Fruit fly (Drosophila melanogaster) Kc167 (cell line): ENCODE measurements around the gene CG31804.

Experiments
- Myc ChIP-seq: fragments of >200 bp; optimal IDR thresholded peaks from 2 replicates; lab custom pipeline; 2017; ENCODE audit warnings: missing external identifiers
- Sin3A ChIP-seq: fragments of >200 bp; optimal IDR thresholded peaks from 2 replicates; lab custom pipeline; 2018; ENCODE audit warnings: missing external identifiers
- h ChIP-seq: fragments of >200 bp; optimal IDR thresholded peaks from 3 replicates; lab custom pipeline; 2018; ENCODE audit warnings: missing external identifiers
- insv ChIP-seq: fragments of >200 bp; optimal IDR thresholded peaks from 3 replicates; lab custom pipeline; 2018; ENCODE audit warnings: missing external identifiers
- psq ChIP-seq: fragments of >200 bp; optimal IDR thresholded peaks from 2 replicates; lab custom pipeline; 2017; ENCODE audit warnings: missing external identifiers
- ttk ChIP-seq: sonication (Bioruptor generic); optimal IDR thresholded peaks from 2 replicates; lab custom pipeline; 2017; ENCODE audit warnings: missing external identifiers

Gene CG31804

dm6 chr2L:17382783-17383182, 19.5 kb downstream of the CG31804 start:
- no peak for TF ChIP-seq insv (lab: Kevin White, UChicago)
- no peak for TF ChIP-seq Myc (lab: Kevin White, UChicago)
- TF ChIP-seq Sin3A (lab: Kevin White, UChicago) = no peak
- no peak for TF ChIP-seq psq (lab: Kevin White, UChicago)
- no peak for TF ChIP-seq h (lab: Kevin White, UChicago)
- no peak for TF ChIP-seq ttk (lab: Kevin White, UChicago)

dm6 chr2L:17383588-17384308, 20.5 kb downstream of the CG31804 start, which contains the start of gene Lrch:
Gene Lrch, minus strand, starts transcription at chr2L:17384115.
- TF ChIP-seq ttk (lab: Kevin White, UChicago) (no peak), insv (lab: Kevin White, UChicago) (no peak), Myc (lab: Kevin White, UChicago) (no peak), h (lab: Kevin White, UChicago) (no peak), psq (lab: Kevin White, UChicago) (no peak), Sin3A (lab: Kevin White, UChicago) (no peak)

DNA sequence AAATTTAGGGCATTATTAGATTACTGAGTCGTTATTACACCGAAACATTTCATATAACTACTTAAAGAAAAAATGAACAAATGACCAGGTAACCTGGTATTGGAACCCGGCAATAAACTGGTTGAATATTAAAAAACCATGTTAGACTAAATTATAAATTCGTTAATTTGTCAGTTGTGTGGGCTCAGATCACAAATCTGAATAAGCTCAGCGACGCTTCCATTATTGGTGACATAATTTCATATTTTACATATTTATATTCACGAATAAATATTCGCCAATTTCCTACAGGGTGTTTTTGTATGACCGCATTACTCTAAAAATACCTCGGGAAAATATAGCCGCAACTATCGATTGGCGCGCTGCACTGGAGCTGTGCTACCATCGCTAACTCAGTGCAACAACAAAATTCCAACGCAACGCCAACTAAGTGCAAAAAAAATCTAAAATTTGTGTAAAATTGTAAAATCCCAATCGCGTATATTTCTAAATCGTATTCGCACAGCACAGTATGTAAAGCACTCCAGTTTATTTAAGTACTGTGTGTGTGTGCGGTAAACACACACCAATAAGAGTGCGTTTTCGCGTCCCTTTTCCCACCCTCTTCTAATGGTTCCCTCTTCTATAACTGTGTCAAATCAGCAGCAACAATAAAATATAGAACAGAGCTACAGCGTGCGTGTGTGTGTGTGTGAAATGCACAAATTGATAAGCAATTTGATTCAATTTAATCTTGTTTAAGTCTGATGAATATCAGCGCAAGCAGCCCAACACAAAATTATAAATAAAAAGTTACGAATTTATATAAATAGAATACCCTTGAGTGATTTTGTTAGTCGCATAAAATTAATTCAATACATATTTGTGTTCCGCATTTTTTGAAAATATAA, 21.3 kb downstream of the CG31804 start, which contains the start of gene CLIP-190:
CLIP-190 (plus strand) TSS at position 370 of the 890 bp plus-strand sequence.
- TF ChIP-seq ttk (lab: Kevin White, UChicago) (no peak), Sin3A (lab: Kevin White, UChicago) (no peak), psq (lab: Kevin White, UChicago) (no peak), insv (lab: Kevin White, UChicago) (no peak), Myc (lab: Kevin White, UChicago) (no peak), h (lab: Kevin White, UChicago) (no peak)

- TF ChIP-seq psq (lab: Kevin White, UChicago) (no peak), Sin3A (lab: Kevin White, UChicago) (no peak), ttk (lab: Kevin White, UChicago) (no peak), insv (lab: Kevin White, UChicago) (no peak), h (lab: Kevin White, UChicago) (no peak), Myc (lab: Kevin White, UChicago) (no peak)
Measured at dm6 chr2L:17385221-17385529, 21.9 kb downstream of the CG31804 start.

DNA sequence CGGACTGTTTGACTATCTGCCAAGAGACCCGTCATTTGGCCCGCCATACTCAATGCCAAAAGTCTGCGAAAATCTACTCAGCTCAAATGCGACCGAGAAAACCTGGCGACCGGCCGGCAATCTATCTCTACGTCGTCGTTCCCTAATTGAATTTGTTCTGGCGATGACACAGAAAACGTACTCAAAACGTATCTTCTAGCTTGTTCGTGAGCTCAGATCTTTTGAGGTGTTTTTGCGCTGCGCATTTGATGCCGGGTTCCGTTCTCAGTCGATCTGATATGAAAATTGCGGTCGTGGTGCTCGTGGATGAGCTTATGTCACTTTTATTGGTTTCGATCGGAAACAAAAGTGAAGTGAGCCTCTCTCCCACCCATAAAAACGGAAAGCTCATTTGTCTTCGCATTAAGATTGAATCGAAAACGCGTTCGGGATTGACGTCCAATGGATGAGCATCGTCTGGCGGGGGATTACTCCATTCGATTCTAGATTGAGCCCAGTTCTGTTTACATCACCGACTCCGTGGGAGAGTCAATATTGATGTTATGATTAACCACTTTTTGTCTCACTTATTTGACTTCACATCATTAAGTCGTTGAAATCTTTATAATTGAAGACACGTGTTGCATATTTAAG, 24.6 kb downstream of the CG31804 start:
- no peak for TF ChIP-seq ttk (lab: Kevin White, UChicago)
- no peak for TF ChIP-seq psq (lab: Kevin White, UChicago)
- no peak for TF ChIP-seq Sin3A (lab: Kevin White, UChicago)
- TF ChIP-seq h (lab: Kevin White, UChicago) = no peak
- TF ChIP-seq Myc (lab: Kevin White, UChicago) = no peak
- TF ChIP-seq insv (lab: Kevin White, UChicago) = no peak

DNA sequence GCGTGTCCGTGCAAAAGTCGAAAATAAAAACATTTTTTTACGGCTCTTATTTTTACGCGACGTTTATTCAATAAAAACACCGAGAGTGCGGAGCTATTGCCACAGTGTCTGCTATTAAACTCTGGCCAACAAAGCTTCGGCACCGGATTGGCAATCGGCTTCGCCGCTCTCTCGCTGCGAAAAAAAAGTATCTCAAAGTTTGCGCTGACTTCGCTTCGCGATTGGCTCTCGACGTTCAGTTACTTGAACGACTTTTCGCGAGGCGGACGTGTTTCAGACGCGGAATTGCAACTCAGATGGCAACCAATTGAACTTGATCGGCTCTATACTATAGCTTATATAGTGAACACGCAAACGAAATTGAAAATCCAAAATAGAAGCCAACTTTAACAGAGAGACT, 25.8 kb downstream of the CG31804 start:
- no peak for TF ChIP-seq Myc (lab: Kevin White, UChicago)

dm6 chr2L:17390782-17391181, 27.5 kb downstream of the CG31804 start:
- no peak for TF ChIP-seq insv (lab: Kevin White, UChicago)
- no peak for TF ChIP-seq Myc (lab: Kevin White, UChicago)
- no peak for TF ChIP-seq h (lab: Kevin White, UChicago)
- TF ChIP-seq psq (lab: Kevin White, UChicago) = no peak
- TF ChIP-seq ttk (lab: Kevin White, UChicago) = no peak
- no peak for TF ChIP-seq Sin3A (lab: Kevin White, UChicago)

- no peak for TF ChIP-seq insv (lab: Kevin White, UChicago)
- no peak for TF ChIP-seq h (lab: Kevin White, UChicago)
- no peak for TF ChIP-seq ttk (lab: Kevin White, UChicago)
- no peak for TF ChIP-seq Sin3A (lab: Kevin White, UChicago)
- no peak for TF ChIP-seq Myc (lab: Kevin White, UChicago)
Measured at dm6 chr2L:17394939-17395338, 31.6 kb downstream of the CG31804 start.

- TF ChIP-seq h (lab: Kevin White, UChicago) = no peak
- no peak for TF ChIP-seq Myc (lab: Kevin White, UChicago)
- TF ChIP-seq Sin3A (lab: Kevin White, UChicago) = no peak
- TF ChIP-seq psq (lab: Kevin White, UChicago) = no peak
- no peak for TF ChIP-seq insv (lab: Kevin White, UChicago)
- TF ChIP-seq ttk (lab: Kevin White, UChicago) = no peak
Measured at dm6 chr2L:17397372-17397771, 34.1 kb downstream of the CG31804 start.

dm6 chr2L:17402493-17402892, 39.2 kb downstream of the CG31804 start:
- TF ChIP-seq psq (lab: Kevin White, UChicago) (no peak), insv (lab: Kevin White, UChicago) (no peak), Myc (lab: Kevin White, UChicago) (no peak), Sin3A (lab: Kevin White, UChicago) (no peak), ttk (lab: Kevin White, UChicago) (no peak), h (lab: Kevin White, UChicago) (no peak)

- no peak for TF ChIP-seq h (lab: Kevin White, UChicago)
- TF ChIP-seq psq (lab: Kevin White, UChicago) = no peak
- no peak for TF ChIP-seq Sin3A (lab: Kevin White, UChicago)
- no peak for TF ChIP-seq Myc (lab: Kevin White, UChicago)
- TF ChIP-seq ttk (lab: Kevin White, UChicago) = no peak
- TF ChIP-seq insv (lab: Kevin White, UChicago) = no peak
Measured at dm6 chr2L:17410358-17410757, 47.1 kb downstream of the CG31804 start, which contains the start of the genes Polr2J and CG15141. Gene Polr2J, minus strand, starts transcription at chr2L:17410406. Gene CG15141, plus strand, starts transcription at chr2L:17410641.
